Worm (Caenorhabditis elegans) whole organism, young adult: ENCODE data around the gene F35E8.7.

ENCODE experiments used
- ama-1 ChIP-seq, 3 experiments: fragments of 150-350 bp in 1 of 3; sonication (generic microtip) in 2 of 3; optimal IDR thresholded peaks; 2 replicates each; lab custom pipeline; 2014 to 2018; ENCODE audit warnings: missing biosample characterization in 2 of 3, missing genetic modification characterization in 2 of 3, missing genetic modification reagents in 2 of 3
- ztf-22 ChIP-seq: fragments of 200-800 bp; sonication (Bioruptor generic); optimal IDR thresholded peaks from 2 replicates; lab custom pipeline; 2018; ENCODE audit warnings: mild to moderate bottlenecking, missing genetic modification characterization, moderate library complexity, missing compliant biosample characterization
- ztf-3 ChIP-seq: fragments of 200-800 bp; sonication (Bioruptor generic); optimal IDR thresholded peaks from 2 replicates; lab custom pipeline; 2018; ENCODE audit warnings: mild to moderate bottlenecking, missing genetic modification characterization, missing compliant biosample characterization

DNA sequence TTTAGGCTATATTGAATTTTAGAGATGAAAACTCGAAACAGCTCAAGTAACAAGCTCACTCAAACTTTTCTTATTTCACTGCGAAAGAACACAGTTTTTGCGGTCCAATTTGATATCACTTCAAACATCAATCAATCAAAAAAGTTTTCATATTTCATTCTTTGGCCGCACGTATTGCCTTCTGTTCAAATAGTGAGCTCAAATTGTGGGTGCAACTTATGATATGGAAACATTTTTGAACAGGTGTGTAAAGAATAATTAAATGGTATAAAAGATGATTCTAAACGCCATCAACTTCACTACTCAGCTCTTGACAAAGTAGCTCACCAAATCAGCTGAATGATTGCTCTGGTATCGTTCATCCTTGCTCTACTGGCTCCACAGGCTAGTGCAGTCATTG, 14.1 kb upstream of the F35E8.7 start, which contains the start of gene T06C12.14:
- TF ChIP-seq ama-1 (optimal IDR thresholded peaks at IDR 0.05; lab: Kevin White, UChicago) (no peak), ama-1 (GFP tag; optimal IDR thresholded peaks at IDR 0.05; lab: Kevin White, UChicago) (no peak), ztf-3 (GFP tag; lab: Kevin White, UChicago) (no peak), ztf-22 (GFP tag; lab: Kevin White, UChicago) (no peak)
